Worm (Caenorhabditis elegans) whole organism, L3 larva: ENCODE results near the gene C16C10.13.

Experiments used
- R02D3.7 ChIP-seq: fragments of 150-350 bp; optimal IDR thresholded peaks from 2 replicates; lab custom pipeline; 2014; ENCODE audit warnings: missing biosample characterization, missing genetic modification characterization
- ZK546.5 ChIP-seq: sonication (generic microtip); optimal IDR thresholded peaks from 2 replicates; lab custom pipeline; 2017; ENCODE audit warnings: missing biosample characterization, missing genetic modification characterization
- aly-2 ChIP-seq: fragments of 150-350 bp; optimal IDR thresholded peaks from 2 replicates; lab custom pipeline; 2014; ENCODE audit warnings: missing biosample characterization, missing genetic modification characterization
- ama-1 ChIP-seq: fragments of 150-350 bp; optimal IDR thresholded peaks from 2 replicates; lab custom pipeline; 2018
- ceh-16 ChIP-seq: sonication (generic microtip); optimal IDR thresholded peaks from 2 replicates; lab custom pipeline; 2017; ENCODE audit warnings: missing biosample characterization, missing genetic modification characterization
- ceh-28 ChIP-seq: fragments of 150-350 bp; optimal IDR thresholded peaks from 2 replicates; lab custom pipeline; 2014; ENCODE audit warnings: missing biosample characterization, missing genetic modification reagents, missing genetic modification characterization
- ceh-82 ChIP-seq: fragments of 150-350 bp; optimal IDR thresholded peaks from 2 replicates; lab custom pipeline; 2014; ENCODE audit warnings: missing biosample characterization, missing genetic modification characterization
- ceh-9 ChIP-seq: sonication (generic microtip); optimal IDR thresholded peaks from 2 replicates; lab custom pipeline; 2018; ENCODE audit warnings: missing biosample characterization, missing genetic modification characterization
- daf-12 ChIP-seq: fragments of 150-350 bp; optimal IDR thresholded peaks from 2 replicates; lab custom pipeline; 2014; ENCODE audit warnings: missing biosample characterization, missing genetic modification reagents, missing genetic modification characterization
- egl-27 ChIP-seq: sonication (generic microtip); optimal IDR thresholded peaks from 4 replicates; lab custom pipeline; 2017; ENCODE audit warnings: missing biosample characterization, missing genetic modification reagents, missing genetic modification characterization
- egl-5 ChIP-seq: fragments of 150-350 bp; optimal IDR thresholded peaks from 2 replicates; lab custom pipeline; 2017; ENCODE audit warnings: missing biosample characterization, missing genetic modification reagents, missing genetic modification characterization, inconsistent platforms
- elt-1 ChIP-seq: fragments of 150-350 bp; optimal IDR thresholded peaks from 2 replicates; lab custom pipeline; 2014; ENCODE audit warnings: missing biosample characterization, missing genetic modification characterization
- elt-2 ChIP-seq: sonication (generic microtip); optimal IDR thresholded peaks from 2 replicates; lab custom pipeline; 2016; ENCODE audit warnings: missing genetic modification reagents, mild to moderate bottlenecking, missing genetic modification characterization, missing compliant biosample characterization
- elt-3 ChIP-seq, 3 experiments: fragments of 150-350 bp in 1 of 3; sonication (generic microtip) in 2 of 3; optimal IDR thresholded peaks; 2 replicates in 2 of 3; 4 replicates in 1 of 3; lab custom pipeline; 2014 to 2017; ENCODE audit warnings: missing biosample characterization in 3 of 3, missing genetic modification characterization in 3 of 3
- eor-1 ChIP-seq, 2 experiments: fragments of 150-350 bp; optimal IDR thresholded peaks; 2 replicates each; lab custom pipeline; 2014 to 2018; ENCODE audit warnings: missing biosample characterization in 2 of 2, missing genetic modification characterization in 2 of 2
- fkh-10 ChIP-seq: sonication (generic microtip); optimal IDR thresholded peaks from 2 replicates; lab custom pipeline; 2017; ENCODE audit warnings: missing biosample characterization, missing genetic modification reagents, missing genetic modification characterization
- fkh-2 ChIP-seq: fragments of 150-350 bp; optimal IDR thresholded peaks from 2 replicates; lab custom pipeline; 2014; ENCODE audit warnings: missing biosample characterization, missing genetic modification reagents, missing genetic modification characterization
- fos-1 ChIP-seq: fragments of 150-350 bp; optimal IDR thresholded peaks from 2 replicates; lab custom pipeline; 2014; ENCODE audit warnings: missing biosample characterization, missing genetic modification characterization
- hmg-11 ChIP-seq: sonication (generic microtip); optimal IDR thresholded peaks from 2 replicates; lab custom pipeline; 2016; ENCODE audit warnings: missing genetic modification characterization, missing compliant biosample characterization
- jun-1 ChIP-seq: fragments of 150-350 bp; optimal IDR thresholded peaks from 2 replicates; lab custom pipeline; 2014; ENCODE audit warnings: missing biosample characterization, missing genetic modification reagents, missing genetic modification characterization
- lin-15B ChIP-seq: fragments of 150-350 bp; optimal IDR thresholded peaks from 2 replicates; lab custom pipeline; 2014; ENCODE audit warnings: missing biosample characterization, missing genetic modification characterization
- lin-39 ChIP-seq: fragments of 150-350 bp; optimal IDR thresholded peaks from 2 replicates; lab custom pipeline; 2018; ENCODE audit warnings: missing biosample characterization, missing genetic modification reagents, missing genetic modification characterization
- lsy-12 ChIP-seq: sonication (generic microtip); optimal IDR thresholded peaks from 2 replicates; lab custom pipeline; 2016; ENCODE audit warnings: mild to moderate bottlenecking, missing genetic modification characterization, missing compliant biosample characterization
- mdl-1 ChIP-seq: fragments of 150-350 bp; optimal IDR thresholded peaks from 2 replicates; lab custom pipeline; 2014; ENCODE audit warnings: missing biosample characterization, missing genetic modification characterization
- mml-1 ChIP-seq: fragments of 150-350 bp; sonication (generic microtip); optimal IDR thresholded peaks from 3 replicates; lab custom pipeline; 2014; ENCODE audit warnings: missing biosample characterization, missing genetic modification characterization
- nfya-1 ChIP-seq: sonication (generic microtip); optimal IDR thresholded peaks from 2 replicates; lab custom pipeline; 2017; ENCODE audit warnings: missing genetic modification characterization, mild to moderate bottlenecking, missing compliant biosample characterization, antibody characterized with exemption, moderate library complexity; ENCODE audit not compliant: insufficient read depth
- nhr-11 ChIP-seq: fragments of 150-350 bp; optimal IDR thresholded peaks from 2 replicates; lab custom pipeline; 2014; ENCODE audit warnings: missing biosample characterization, missing genetic modification characterization
- nhr-12 ChIP-seq: fragments of 150-350 bp; optimal IDR thresholded peaks from 2 replicates; lab custom pipeline; 2014; ENCODE audit warnings: missing biosample characterization, missing genetic modification characterization
- nhr-23 ChIP-seq: fragments of 150-350 bp; optimal IDR thresholded peaks from 2 replicates; lab custom pipeline; 2014; ENCODE audit warnings: missing biosample characterization, missing genetic modification reagents, missing genetic modification characterization
- nhr-237 ChIP-seq: fragments of 150-350 bp; optimal IDR thresholded peaks from 2 replicates; lab custom pipeline; 2014; ENCODE audit warnings: missing biosample characterization, missing genetic modification characterization
- nhr-25 ChIP-seq: sonication (generic microtip); optimal IDR thresholded peaks from 2 replicates; lab custom pipeline; 2017; ENCODE audit warnings: missing biosample characterization, missing genetic modification characterization
- nhr-28 ChIP-seq: fragments of 150-350 bp; optimal IDR thresholded peaks from 2 replicates; lab custom pipeline; 2014; ENCODE audit warnings: missing biosample characterization, missing genetic modification characterization
- nhr-43 ChIP-seq: sonication (generic microtip); optimal IDR thresholded peaks from 2 replicates; lab custom pipeline; 2016; ENCODE audit warnings: mild to moderate bottlenecking, missing genetic modification characterization, missing compliant biosample characterization; ENCODE audit not compliant: poor library complexity, severe bottlenecking
- nhr-67 ChIP-seq: fragments of 150-350 bp; optimal IDR thresholded peaks from 2 replicates; lab custom pipeline; 2014; ENCODE audit warnings: missing biosample characterization, missing genetic modification characterization
- nhr-76 ChIP-seq: fragments of 150-350 bp; sonication (generic microtip); optimal IDR thresholded peaks from 5 replicates; lab custom pipeline; 2014; ENCODE audit warnings: missing biosample characterization, missing genetic modification characterization
- nhr-77 ChIP-seq: fragments of 150-350 bp; optimal IDR thresholded peaks from 2 replicates; lab custom pipeline; 2014; ENCODE audit warnings: missing biosample characterization, missing genetic modification characterization
- pha-4 ChIP-seq: fragments of 150-350 bp; optimal IDR thresholded peaks from 2 replicates; lab custom pipeline; 2014; ENCODE audit warnings: missing biosample characterization, missing genetic modification reagents, missing genetic modification characterization
- pqm-1 ChIP-seq: fragments of 150-350 bp; optimal IDR thresholded peaks from 2 replicates; lab custom pipeline; 2017; ENCODE audit warnings: missing biosample characterization, missing genetic modification characterization, inconsistent platforms
- sea-2 ChIP-seq: fragments of 150-350 bp; sonication (generic microtip); optimal IDR thresholded peaks from 4 replicates; lab custom pipeline; 2014; ENCODE audit warnings: missing biosample characterization, missing genetic modification reagents, missing genetic modification characterization
- skn-1 ChIP-seq: fragments of 150-350 bp; optimal IDR thresholded peaks from 2 replicates; lab custom pipeline; 2014; ENCODE audit warnings: missing biosample characterization, missing genetic modification characterization
- snpc-4 ChIP-seq: fragments of 150-350 bp; optimal IDR thresholded peaks from 2 replicates; lab custom pipeline; 2014; ENCODE audit warnings: missing biosample characterization, missing genetic modification characterization
- tbx-2 ChIP-seq: sonication (generic microtip); optimal IDR thresholded peaks from 2 replicates; lab custom pipeline; 2016; ENCODE audit warnings: mild to moderate bottlenecking, missing genetic modification characterization, missing compliant biosample characterization
- unc-39 ChIP-seq: sonication (generic microtip); optimal IDR thresholded peaks from 4 replicates; lab custom pipeline; 2017; ENCODE audit warnings: missing biosample characterization, missing genetic modification characterization
- unc-62 ChIP-seq: fragments of 150-350 bp; sonication (generic microtip); optimal IDR thresholded peaks from 4 replicates; lab custom pipeline; 2014; ENCODE audit warnings: missing biosample characterization, missing genetic modification reagents, missing genetic modification characterization
- zag-1 ChIP-seq: fragments of 150-350 bp; optimal IDR thresholded peaks from 2 replicates; lab custom pipeline; 2014; ENCODE audit warnings: missing biosample characterization, missing genetic modification characterization
- ztf-11 ChIP-seq: fragments of 150-350 bp; optimal IDR thresholded peaks from 2 replicates; lab custom pipeline; 2014; ENCODE audit warnings: missing biosample characterization, missing genetic modification characterization
- ztf-4 ChIP-seq: fragments of 150-350 bp; optimal IDR thresholded peaks from 2 replicates; lab custom pipeline; 2014; ENCODE audit warnings: missing biosample characterization, missing genetic modification characterization

The C16C10.13 gene

DNA sequence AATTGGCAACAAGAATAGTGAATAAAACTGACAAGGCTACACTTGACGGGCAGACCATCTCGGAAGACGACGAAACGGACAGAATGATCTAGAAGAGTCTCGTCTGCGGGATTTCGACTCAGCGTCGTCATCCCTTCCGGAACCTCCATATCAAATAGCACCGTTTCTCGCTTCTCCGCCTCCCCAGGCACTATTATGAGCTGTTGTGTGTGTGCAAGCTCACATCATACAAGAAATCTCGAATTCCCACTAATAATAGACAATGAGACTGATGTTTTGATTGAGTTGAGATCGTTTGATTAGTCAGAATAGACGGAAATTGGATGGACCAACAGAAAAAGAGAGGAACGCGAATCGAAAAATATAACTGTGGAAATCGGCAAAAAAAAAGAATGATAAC lies 14.0 kb downstream of the C16C10.13 start, which contains the start of gene spp-28:
TSS of gene spp-28 (minus strand) at position 101 of the 400 bp plus-strand sequence.
- TF ChIP-seq nhr-12 (tag; lab: Kevin White, UChicago) = no peak
- TF ChIP-seq nhr-25 = no peak
- TF ChIP-seq fkh-10 = no peak
- TF ChIP-seq elt-3 (tag; optimal IDR thresholded peaks at IDR 0.05; lab: Kevin White, UChicago) = no peak
- no peak for TF ChIP-seq nhr-237 (tag; lab: Kevin White, UChicago)
- no peak for TF ChIP-seq nhr-23 (tag; lab: Kevin White, UChicago)
- no peak for TF ChIP-seq mml-1

DNA sequence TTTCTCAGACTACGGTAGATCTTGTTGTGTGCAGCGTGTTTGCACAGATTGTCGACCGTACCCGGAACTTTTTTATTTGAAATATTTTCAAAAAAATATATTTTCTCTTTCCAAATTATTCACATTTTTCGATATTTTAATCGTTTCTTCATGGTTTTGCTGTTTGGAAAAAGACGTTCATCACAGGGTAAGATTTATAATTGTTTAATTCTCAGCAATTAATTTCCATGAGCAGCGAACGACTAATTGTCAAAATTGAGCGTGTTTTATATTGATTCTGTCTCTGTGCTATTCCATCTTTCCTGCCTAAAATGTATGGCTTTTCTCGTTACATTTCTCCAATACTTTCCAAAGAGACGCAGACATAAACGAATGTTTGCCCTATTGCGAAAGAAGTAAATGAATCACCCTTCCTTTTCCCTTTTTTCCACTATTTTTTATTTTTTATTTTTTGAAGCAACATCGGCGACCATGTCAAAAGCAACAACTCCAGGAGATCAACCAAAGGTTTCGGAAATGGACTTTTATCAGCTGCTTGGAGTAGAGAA lies 14.9 kb downstream of the C16C10.13 start, which contains the start of gene dnj-16:
TSS of gene dnj-16 (plus strand) at position 51 of the 548 bp plus-strand sequence.
- TF ChIP-seq fkh-2 (tag; lab: Kevin White, UChicago) (no peak), ceh-9 (tag; lab: Kevin White, UChicago) (no peak), nhr-11 (tag; lab: Kevin White, UChicago) (no peak), hmg-11 (tag; lab: Kevin White, UChicago) (peak; percentile 43), lsy-12 (tag; lab: Kevin White, UChicago) (no peak), tbx-2 (no peak), egl-27 (tag; lab: Kevin White, UChicago) (no peak), nhr-43 (tag; lab: Kevin White, UChicago) (no peak), ztf-11 (no peak), daf-12 (tag; lab: Kevin White, UChicago) (no peak), ztf-4 (tag; lab: Kevin White, UChicago) (no peak), nhr-77 (tag; lab: Kevin White, UChicago) (no peak), unc-39 (tag; lab: Kevin White, UChicago) (no peak), mdl-1 (tag; lab: Kevin White, UChicago) (no peak), pha-4 (peak; percentile 88), R02D3.7 (no peak), nhr-67 (tag; lab: Kevin White, UChicago) (no peak), elt-1 (tag; lab: Kevin White, UChicago) (no peak), lin-39 (tag; lab: Kevin White, UChicago) (peak; percentile 33), snpc-4 (peak; percentile 9), nfya-1 (peak; percentile 69), nhr-76 (tag; lab: Kevin White, UChicago) (no peak), ama-1 (lab: Kevin White, UChicago) (no peak), aly-2 (no peak), unc-62 (GFP tag; lab: Kevin White, UChicago) (no peak), elt-3 (tag; optimal IDR thresholded peaks at IDR 0.05; lab: Kevin White, UChicago) (no peak), pqm-1 (tag; lab: Kevin White, UChicago) (peak; percentile 30), nhr-25 (peak; percentile 8), egl-5 (tag; lab: Kevin White, UChicago) (no peak), ceh-28 (peak; percentile 4), eor-1 (tag; optimal IDR thresholded peaks at IDR 0.05; lab: Kevin White, UChicago) (no peak), skn-1 (tag; lab: Kevin White, UChicago) (no peak), ceh-82 (tag; lab: Kevin White, UChicago) (no peak), sea-2 (GFP tag; lab: Kevin White, UChicago) (no peak), nhr-237 (tag; lab: Kevin White, UChicago) (no peak), ceh-16 (tag; lab: Kevin White, UChicago) (no peak), nhr-12 (tag; lab: Kevin White, UChicago) (no peak), zag-1 (tag; lab: Kevin White, UChicago) (no peak), nhr-23 (tag; lab: Kevin White, UChicago) (no peak), ZK546.5 (tag; lab: Kevin White, UChicago) (no peak), nhr-28 (tag; lab: Kevin White, UChicago) (no peak), fkh-10 (no peak), jun-1 (tag; lab: Kevin White, UChicago) (peak; percentile 56), fos-1 (tag; lab: Kevin White, UChicago) (no peak), lin-15B (tag; lab: Kevin White, UChicago) (peak; percentile 40), mml-1 (no peak), elt-2 (no peak)
